Fruit fly (Drosophila melanogaster): ENCODE results near the gene Lip4.

Lip4 gene

dm6 chr2L:10488484-10489223, 38.7 kb upstream of the Lip4 start, which contains the start of the genes Cog4 and CG6144 (continued):
- peak; percentile 27; the same call in 2 of the 3 replicates for TF ChIP-seq hb (GFP tag; IDR thresholded peaks at IDR 0.05; ENCODE audit: partially characterized antibody)
- 0 out of 2 replicates have a peak, but pooled peaks have one; percentile 33 for TF ChIP-seq Rfx (GFP tag; IDR thresholded peaks at IDR 0.05)
- TF ChIP-seq CG14710 (tag; optimal IDR thresholded peaks at IDR 0.05): peak; percentile 61
- TF ChIP-seq sima (GFP tag; optimal IDR thresholded peaks at IDR 0.05): no peak
- peak; percentile 65 for TF ChIP-seq CG30020 (tag; optimal IDR thresholded peaks at IDR 0.05)
- TF ChIP-seq Xrp1 (GFP tag; IDR thresholded peaks at IDR 0.05): peak; percentile 53; the same call in 1 of the 2 replicates
- peak; percentile 19; the same call in 1 of the 2 replicates for TF ChIP-seq Ptx1 (GFP tag; IDR thresholded peaks at IDR 0.05)
- peak; percentile 13; the same call in 1 of the 2 replicates for TF ChIP-seq CG10366 (GFP tag; IDR thresholded peaks at IDR 0.05)
- no peak for TF ChIP-seq p53 (GFP tag; optimal IDR thresholded peaks at IDR 0.05)
- TF ChIP-seq CG13287 (GFP tag; IDR thresholded peaks at IDR 0.05; ENCODE audit: partially characterized antibody): peak; percentile 88
- TF ChIP-seq h (optimal IDR thresholded peaks at IDR 0.05): no peak
- peak; percentile 80 for TF ChIP-seq Dref (GFP tag; IDR thresholded peaks at IDR 0.05)
- TF ChIP-seq nerfin-2 (GFP tag; IDR thresholded peaks at IDR 0.05; ENCODE audit: partially characterized antibody): peak; percentile 51; the same call in 1 of the 2 replicates
- TF ChIP-seq CG5953 (GFP tag; IDR thresholded peaks at IDR 0.05): no peak
- no peak for TF ChIP-seq CG3065 (GFP tag; optimal IDR thresholded peaks at IDR 0.05)
- TF ChIP-seq CG3995 (GFP tag; optimal IDR thresholded peaks at IDR 0.05): peak; percentile 91
- no peak for TF ChIP-seq lov (optimal IDR thresholded peaks at IDR 0.05)
- TF ChIP-seq lov (GFP tag; IDR thresholded peaks at IDR 0.05): no peak
- no peak for TF ChIP-seq CG8765 (GFP tag; IDR thresholded peaks at IDR 0.05)
- peak; percentile 91 for TF ChIP-seq onecut (GFP tag; IDR thresholded peaks at IDR 0.05)
- TF ChIP-seq CG14860 (GFP tag; IDR thresholded peaks at IDR 0.05; ENCODE audit: partially characterized antibody): peak; percentile 53; the same call in 2 of the 3 replicates
- peak; percentile 45 for TF ChIP-seq Dp (GFP tag; optimal IDR thresholded peaks at IDR 0.05)
- peak; percentile 68; the same call in 2 of the 3 replicates for TF ChIP-seq Dbx (GFP tag; IDR thresholded peaks at IDR 0.05)
- TF ChIP-seq Oaz (GFP tag; IDR thresholded peaks at IDR 0.05): no peak
- TF ChIP-seq CG6175 (GFP tag; IDR thresholded peaks at IDR 0.05): no peak
- TF ChIP-seq jing (GFP tag; optimal IDR thresholded peaks at IDR 0.05): no peak
- TF ChIP-seq bbx (GFP tag; IDR thresholded peaks at IDR 0.05; ENCODE audit: partially characterized antibody): peak; percentile 75
- peak; percentile 64 for TF ChIP-seq Sin3A (optimal IDR thresholded peaks at IDR 0.05)
- TF ChIP-seq MESR4 (GFP tag; optimal IDR thresholded peaks at IDR 0.05): peak; percentile 31
- TF ChIP-seq az2 (GFP tag; optimal IDR thresholded peaks at IDR 0.05): peak; percentile 9
- no peak for TF ChIP-seq B-H1 (GFP tag; IDR thresholded peaks at IDR 0.05)
- TF ChIP-seq knrl (GFP tag; IDR thresholded peaks at IDR 0.05; ENCODE audit: partially characterized antibody): peak; percentile 77
- peak; percentile 14 for TF ChIP-seq CG10979 (tag; optimal IDR thresholded peaks at IDR 0.05)
- TF ChIP-seq CG13424 (tag; optimal IDR thresholded peaks at IDR 0.05): peak; percentile 30
- TF ChIP-seq CG16813 (GFP tag; IDR thresholded peaks at IDR 0.05; ENCODE audit: partially characterized antibody): peak; percentile 71
- TF ChIP-seq grn (GFP tag; optimal IDR thresholded peaks at IDR 0.05): peak; percentile 63
- TF ChIP-seq dati (GFP tag; IDR thresholded peaks at IDR 0.05): no peak
- no peak for TF ChIP-seq Lhr (GFP tag; optimal IDR thresholded peaks at IDR 0.05)
- peak; percentile 18 for TF ChIP-seq bab2 (GFP tag; optimal IDR thresholded peaks at IDR 0.05)
- peak; percentile 62 for TF ChIP-seq tna (GFP tag; IDR thresholded peaks at IDR 0.05; ENCODE audit: partially characterized antibody)
- TF ChIP-seq CG11723 (GFP tag; optimal IDR thresholded peaks at IDR 0.05): no peak
- TF ChIP-seq btn (GFP tag; optimal IDR thresholded peaks at IDR 0.05): no peak
- TF ChIP-seq E2f1 (GFP tag; IDR thresholded peaks at IDR 0.05): no peak
- no peak for TF ChIP-seq Deaf1 (tag; optimal IDR thresholded peaks at IDR 0.05)
- 0 out of 2 replicates have a peak, but pooled peaks have one; percentile 12 for TF ChIP-seq CG32772 (GFP tag; IDR thresholded peaks at IDR 0.05)
- no peak for TF ChIP-seq CG17612 (GFP tag; IDR thresholded peaks at IDR 0.05)
- peak; percentile 72 for TF ChIP-seq CG14014 (GFP tag; IDR thresholded peaks at IDR 0.05)
- no peak for TF ChIP-seq CG17328 (GFP tag; IDR thresholded peaks at IDR 0.05)
- no peak for TF ChIP-seq hth (optimal IDR thresholded peaks at IDR 0.05)
- TF ChIP-seq Aef1 (GFP tag; IDR thresholded peaks at IDR 0.05): 0 out of 3 replicates have a peak, but pooled peaks have one; percentile 17
